Fruit fly (Drosophila melanogaster) whole organism, adult: Measurements from ENCODE around the gene CG31279.

Source experiments
- CG11617 ChIP-seq: fragments of 200-800 bp; sonication (Bioruptor generic); optimal IDR thresholded peaks from 2 replicates; lab custom pipeline; 2017; ENCODE audit warnings: mild to moderate bottlenecking, missing biosample characterization, missing genetic modification reagents, missing genetic modification characterization
- CG14711 ChIP-seq: fragments of 200-800 bp; sonication (Bioruptor generic); optimal IDR thresholded peaks from 2 replicates; lab custom pipeline; 2018; ENCODE audit warnings: missing biosample characterization, mild to moderate bottlenecking, missing genetic modification characterization, moderate library complexity
- CG7101 ChIP-seq: fragments of 200-800 bp; sonication (Bioruptor generic); optimal IDR thresholded peaks from 2 replicates; lab custom pipeline; 2018; ENCODE audit warnings: missing biosample characterization, mild to moderate bottlenecking, missing genetic modification characterization, moderate library complexity

dm6 chr3R:16453597-16453996, 23.1 kb downstream of the CG31279 start, which contains the start of gene Pak3:
- peak; percentile 18 for TF ChIP-seq CG14711
- peak; percentile 22 for TF ChIP-seq CG7101 (tag; lab: Kevin White, UChicago)
- no peak for TF ChIP-seq CG11617 (GFP tag; lab: Kevin White, UChicago)
